Fruit fly (Drosophila melanogaster): ENCODE results near the gene Taf3.

The Taf3 gene

dm6 chr4:424630-425327, 41.8 kb downstream of the Taf3 start (continued):
- peak; percentile 23 for TF ChIP-seq CG3995 (GFP tag; optimal IDR thresholded peaks at IDR 0.05)
- TF ChIP-seq crp (GFP tag; optimal IDR thresholded peaks at IDR 0.05): peak in 1 of 2 experiments; percentile 50
- no peak for TF ChIP-seq Opbp (GFP tag; IDR thresholded peaks at IDR 0.05; ENCODE audit: partially characterized antibody)
- peak; percentile 84 for TF ChIP-seq CG2120 (GFP tag; optimal IDR thresholded peaks at IDR 0.05)
- TF ChIP-seq CG8089 (GFP tag; optimal IDR thresholded peaks at IDR 0.05): peak; percentile 96
- no peak; the same call in 1 of the 3 replicates for TF ChIP-seq CG34422 (GFP tag; IDR thresholded peaks at IDR 0.05)
- TF ChIP-seq Chrac-16 (GFP tag; optimal IDR thresholded peaks at IDR 0.05): peak; percentile 95

dm6 chr4:423338-423737, 43.3 kb downstream of the Taf3 start:
- TF ChIP-seq chn (GFP tag; optimal IDR thresholded peaks at IDR 0.05) (no peak), kay (GFP tag; optimal IDR thresholded peaks at IDR 0.05) (no peak), CG32767 (GFP tag; IDR thresholded peaks at IDR 0.05) (no peak), nerfin-1 (tag; optimal IDR thresholded peaks at IDR 0.05) (no peak), lilli (GFP tag; optimal IDR thresholded peaks at IDR 0.05) (no peak), shn (GFP tag; optimal IDR thresholded peaks at IDR 0.05) (no peak), CG2199 (GFP tag; IDR thresholded peaks at IDR 0.05) (peak; percentile 68; the same call in 1 of the 3 replicates), z (GFP tag; IDR thresholded peaks at IDR 0.05) (peak; percentile 74; the same call in 2 of the 3 replicates), HHEX (GFP tag; optimal IDR thresholded peaks at IDR 0.05) (no peak), CG12391 (tag; optimal IDR thresholded peaks at IDR 0.05) (no peak), NC2α (GFP tag; optimal IDR thresholded peaks at IDR 0.05) (no peak), CG11085 (GFP tag; IDR thresholded peaks at IDR 0.05) (no peak), corto (GFP tag; optimal IDR thresholded peaks at IDR 0.05) (no peak), phol (tag; optimal IDR thresholded peaks at IDR 0.05) (no peak), Sry-β (GFP tag; optimal IDR thresholded peaks at IDR 0.05) (no peak), zen2 (GFP tag; IDR thresholded peaks at IDR 0.05; ENCODE audit: partially characterized antibody) (no peak), seq (GFP tag; IDR thresholded peaks at IDR 0.05) (no peak), CG10274 (GFP tag; optimal IDR thresholded peaks at IDR 0.05) (no peak), hbn (GFP tag; IDR thresholded peaks at IDR 0.05; ENCODE audit: partially characterized antibody) (no peak), CG32532 (GFP tag; IDR thresholded peaks at IDR 0.05) (no peak), Lhr (GFP tag; optimal IDR thresholded peaks at IDR 0.05) (no peak), wek (GFP tag; optimal IDR thresholded peaks at IDR 0.05) (no peak), CG7786 (GFP tag; optimal IDR thresholded peaks at IDR 0.05) (no peak), pros (GFP tag; optimal IDR thresholded peaks at IDR 0.05) (peak; percentile 44), CG30020 (tag; optimal IDR thresholded peaks at IDR 0.05) (no peak), sens (GFP tag) (peak; percentile 41), CG4707 (GFP tag; optimal IDR thresholded peaks at IDR 0.05) (no peak), Nf-YC (tag; optimal IDR thresholded peaks at IDR 0.05) (peak; percentile 94), Doc3 (GFP tag; IDR thresholded peaks at IDR 0.05; ENCODE audit: partially characterized antibody) (no peak), CG12155 (GFP tag; optimal IDR thresholded peaks at IDR 0.05) (no peak), Nf-YB (GFP tag; optimal IDR thresholded peaks at IDR 0.05) (peak; percentile 96), gcm (GFP tag; optimal IDR thresholded peaks at IDR 0.05) (no peak), sob (GFP tag; IDR thresholded peaks at IDR 0.05) (no peak)
